Worm (Caenorhabditis elegans) whole organism, late embryonic: ENCODE results near the gene C50E3.7.

ENCODE experiments used
- ama-1 ChIP-seq: fragments of 150-350 bp; optimal IDR thresholded peaks from 2 replicates; lab custom pipeline; 2014
- elt-2 ChIP-seq: sonication (generic microtip); optimal IDR thresholded peaks from 2 replicates; lab custom pipeline; 2016; ENCODE audit warnings: missing genetic modification reagents, missing genetic modification characterization, missing compliant biosample characterization
- elt-4 ChIP-seq: sonication (generic microtip); optimal IDR thresholded peaks from 2 replicates; lab custom pipeline; 2016; ENCODE audit warnings: missing genetic modification characterization, missing compliant biosample characterization
- ets-4 ChIP-seq: sonication (generic microtip); optimal IDR thresholded peaks from 2 replicates; lab custom pipeline; 2016; ENCODE audit warnings: missing genetic modification characterization, missing compliant biosample characterization
- hlh-30 ChIP-seq: sonication (generic microtip); optimal IDR thresholded peaks from 2 replicates; lab custom pipeline; 2017; ENCODE audit warnings: antibody characterized with exemption, missing genetic modification characterization, missing compliant biosample characterization; ENCODE audit not compliant: insufficient read depth
- lin-11 ChIP-seq: fragments of 200-800 bp; sonication (Bioruptor generic); optimal IDR thresholded peaks from 2 replicates; lab custom pipeline; 2018; ENCODE audit warnings: mild to moderate bottlenecking, missing genetic modification characterization, missing compliant biosample characterization
- pha-4 ChIP-seq: fragments of 150-350 bp; optimal IDR thresholded peaks from 2 replicates; lab custom pipeline; 2018; ENCODE audit warnings: missing biosample characterization, missing genetic modification reagents, missing genetic modification characterization
- sox-4 ChIP-seq: sonication (generic microtip); optimal IDR thresholded peaks from 2 replicates; lab custom pipeline; 2017; ENCODE audit warnings: mild to moderate bottlenecking, missing genetic modification characterization, inconsistent platforms, missing compliant biosample characterization

DNA sequence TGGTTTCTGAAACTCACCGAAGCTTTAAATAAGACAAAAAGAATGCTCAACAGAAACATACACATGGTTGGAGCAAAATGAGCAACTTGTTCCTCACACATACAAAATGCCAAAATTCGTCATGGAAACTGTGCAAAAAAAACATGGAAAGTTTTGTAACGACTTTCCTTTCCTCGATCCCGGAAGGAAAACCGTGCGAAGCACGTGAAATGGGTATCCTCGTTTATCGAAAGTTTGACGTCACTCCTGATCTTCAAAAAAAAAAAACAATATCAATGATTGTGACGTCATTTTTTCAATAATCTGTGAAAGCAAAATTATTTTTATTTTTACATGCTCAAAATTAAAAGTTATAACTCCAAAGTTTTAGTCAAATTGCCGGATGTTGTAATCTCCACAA is 27.9 kb downstream of the C50E3.7 start, which contains the start of gene clec-212:
- TF ChIP-seq sox-4 (tag; lab: Kevin White, UChicago) (no peak), elt-2 (no peak), pha-4 (tag; lab: Kevin White, UChicago) (no peak), hlh-30 (tag; lab: Kevin White, UChicago) (no peak), elt-4 (tag; lab: Kevin White, UChicago) (no peak), ets-4 (tag; lab: Kevin White, UChicago) (no peak), lin-11 (no peak), ama-1 (lab: Kevin White, UChicago) (no peak)
